Worm (Caenorhabditis elegans) whole organism, L1 larva: ENCODE data around the gene K08D8.5.

Experiments used
- blmp-1 ChIP-seq: fragments of 150-350 bp; optimal IDR thresholded peaks from 2 replicates; lab custom pipeline; 2014; ENCODE audit warnings: missing biosample characterization, missing genetic modification characterization
- lsy-2 ChIP-seq, 2 experiments: fragments of 150-350 bp; optimal IDR thresholded peaks; 2 replicates each; lab custom pipeline; 2014; ENCODE audit warnings: missing biosample characterization in 2 of 2, missing genetic modification characterization in 2 of 2
- nhr-237 ChIP-seq: fragments of 150-350 bp; optimal IDR thresholded peaks from 2 replicates; lab custom pipeline; 2014; ENCODE audit warnings: missing biosample characterization, missing genetic modification characterization
- unc-86 ChIP-seq: sonication (generic microtip); optimal IDR thresholded peaks from 2 replicates; lab custom pipeline; 2016; ENCODE audit warnings: missing genetic modification characterization, missing compliant biosample characterization
- ztf-11 ChIP-seq, 2 experiments: sonication (generic microtip); optimal IDR thresholded peaks; 2 replicates each; lab custom pipeline; 2016 to 2017; ENCODE audit warnings: missing genetic modification characterization in 2 of 2, missing biosample characterization in 1 of 2, missing compliant biosample characterization in 1 of 2

DNA sequence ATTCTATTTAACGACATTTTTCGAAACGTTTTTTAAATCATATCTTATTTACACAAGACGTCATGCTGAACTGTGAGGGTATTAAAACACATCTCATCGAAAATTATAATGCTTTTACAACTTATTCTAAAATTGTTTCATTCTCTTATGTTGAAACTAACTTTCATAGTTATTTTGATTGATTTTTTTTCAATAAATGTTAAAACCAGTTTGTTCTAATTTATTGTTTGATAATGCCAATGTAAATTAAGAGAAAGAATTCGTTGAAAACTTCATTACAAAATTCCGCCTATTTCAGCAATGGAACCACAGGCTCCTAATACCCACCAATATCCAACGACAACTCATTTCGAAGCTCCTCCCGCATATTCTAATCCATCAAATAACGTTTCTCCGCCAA, 16.9 kb downstream of the K08D8.5 start, which contains the start of gene K08D8.11:
- TF ChIP-seq blmp-1 (tag; lab: Kevin White, UChicago) (no peak), nhr-237 (no peak), unc-86 (no peak), lsy-2 (tag; optimal IDR thresholded peaks at IDR 0.05; lab: Kevin White, UChicago) (no peak), ztf-11 (tag; optimal IDR thresholded peaks at IDR 0.05; lab: Kevin White, UChicago) (no peak)
